Fruit fly (Drosophila melanogaster) whole organism, embryonic: ENCODE measurements around the gene spo.
A peak's percentile ranks its signal among the peaks of the same experiment; 100 is the strongest.

Source experiments
- CG10543 ChIP-seq: fragments of 200-800 bp; sonication (Bioruptor generic); optimal IDR thresholded peaks from 3 replicates; lab custom pipeline; 2017; ENCODE audit warnings: missing biosample characterization, mild to moderate bottlenecking, missing genetic modification characterization, moderate library complexity
- CG10565 ChIP-seq: fragments of 200-800 bp; sonication (Bioruptor generic); optimal IDR thresholded peaks from 3 replicates; lab custom pipeline; 2016; ENCODE audit warnings: missing biosample characterization, mild to moderate bottlenecking, missing genetic modification characterization
- CG12104 ChIP-seq: fragments of 200-800 bp; sonication (Bioruptor generic); optimal IDR thresholded peaks from 3 replicates; lab custom pipeline; 2016; ENCODE audit warnings: missing biosample characterization, missing genetic modification characterization
- CG13775 ChIP-seq: fragments of 200-800 bp; sonication (Bioruptor generic); optimal IDR thresholded peaks from 3 replicates; lab custom pipeline; 2017; ENCODE audit warnings: missing biosample characterization, mild to moderate bottlenecking, missing genetic modification characterization
- CG14050 ChIP-seq: fragments of 200-800 bp; sonication (Bioruptor generic); IDR thresholded peaks from 3 replicates; pipeline ENCODE4 v1.3.6; 2022; ENCODE audit warnings: missing biosample characterization, missing genetic modification characterization
- CG1529 ChIP-seq: fragments of 200-800 bp; sonication (Bioruptor generic); optimal IDR thresholded peaks from 3 replicates; lab custom pipeline; 2018; ENCODE audit warnings: missing biosample characterization, missing genetic modification characterization
- CG17568 ChIP-seq: fragments of 200-800 bp; sonication (Bioruptor generic); optimal IDR thresholded peaks from 2 replicates; lab custom pipeline; 2018; ENCODE audit warnings: missing biosample characterization, mild to moderate bottlenecking, missing genetic modification characterization, moderate library complexity
- CG18599 ChIP-seq: fragments of 200-800 bp; sonication (Bioruptor generic); optimal IDR thresholded peaks from 3 replicates; lab custom pipeline; 2017; ENCODE audit warnings: missing biosample characterization, missing genetic modification characterization, mild to moderate bottlenecking, moderate library complexity, missing genetic modification reagents
- CG2120 ChIP-seq: fragments of 200-800 bp; sonication (Bioruptor generic); optimal IDR thresholded peaks from 3 replicates; lab custom pipeline; 2016; ENCODE audit warnings: missing biosample characterization, missing genetic modification characterization
- CG2202 ChIP-seq: fragments of 200-800 bp; sonication (Bioruptor generic); optimal IDR thresholded peaks from 2 replicates; lab custom pipeline; 2018; ENCODE audit warnings: missing biosample characterization, mild to moderate bottlenecking, missing genetic modification characterization
- CG31365 ChIP-seq: fragments of 200-800 bp; sonication (Bioruptor generic); optimal IDR thresholded peaks from 2 replicates; lab custom pipeline; 2018; ENCODE audit warnings: missing biosample characterization, mild to moderate bottlenecking, missing genetic modification characterization
- CG32767 ChIP-seq: fragments of 200-800 bp; sonication (Bioruptor generic); IDR thresholded peaks from 2 replicates; pipeline ENCODE4 v1.3.6; 2022; ENCODE audit warnings: missing biosample characterization, missing genetic modification characterization
- CG6272 ChIP-seq: fragments of 200-800 bp; sonication (Bioruptor generic); IDR thresholded peaks from 2 replicates; pipeline ENCODE4 v1.3.6; 2022; ENCODE audit warnings: missing biosample characterization, missing genetic modification characterization
- CG7372 ChIP-seq: fragments of 200-800 bp; sonication (Bioruptor generic); IDR thresholded peaks from 2 replicates; pipeline ENCODE4 v1.3.6; 2022; ENCODE audit warnings: missing biosample characterization, missing genetic modification characterization
- CG8281 ChIP-seq: fragments of 200-800 bp; sonication (Bioruptor generic); optimal IDR thresholded peaks from 2 replicates; lab custom pipeline; 2018; ENCODE audit warnings: missing biosample characterization, mild to moderate bottlenecking, missing genetic modification characterization, moderate library complexity
- CG8765 ChIP-seq: fragments of 200-800 bp; sonication (Bioruptor generic); IDR thresholded peaks from 2 replicates; pipeline ENCODE4 v1.3.6; 2022; ENCODE audit warnings: missing biosample characterization, missing genetic modification characterization
- D19B ChIP-seq: fragments of 200-800 bp; sonication (Bioruptor generic); optimal IDR thresholded peaks from 2 replicates; lab custom pipeline; 2017; ENCODE audit warnings: missing biosample characterization, mild to moderate bottlenecking, missing genetic modification characterization
- Doc2 ChIP-seq: fragments of 200-800 bp; sonication (Bioruptor generic); IDR thresholded peaks from 2 replicates; pipeline ENCODE4 v1.3.6; 2022; ENCODE audit warnings: missing biosample characterization, missing genetic modification characterization
- E2f1 ChIP-seq: fragments of 200-800 bp; sonication (Bioruptor generic); IDR thresholded peaks from 2 replicates; pipeline ENCODE4 v1.3.6; 2022; ENCODE audit warnings: missing biosample characterization, missing genetic modification characterization
- Gsc ChIP-seq: fragments of 200-800 bp; sonication (Bioruptor generic); IDR thresholded peaks from 2 replicates; pipeline ENCODE4 v1.3.6; 2022; ENCODE audit warnings: missing biosample characterization, missing genetic modification characterization
- Hmx ChIP-seq: fragments of 200-800 bp; sonication (Bioruptor generic); optimal IDR thresholded peaks from 2 replicates; lab custom pipeline; 2016; ENCODE audit warnings: missing biosample characterization, missing genetic modification characterization
- Lhr ChIP-seq: fragments of 200-800 bp; sonication (Bioruptor generic); optimal IDR thresholded peaks from 3 replicates; lab custom pipeline; 2017; ENCODE audit warnings: mild to moderate bottlenecking, missing biosample characterization, missing genetic modification reagents, missing genetic modification characterization
- MBD-R2 ChIP-seq: fragments of 200-800 bp; sonication (Bioruptor generic); IDR thresholded peaks from 2 replicates; pipeline ENCODE4 v1.3.6; 2022; ENCODE audit warnings: missing biosample characterization, missing genetic modification characterization
- Meics ChIP-seq: fragments of 200-800 bp; sonication (Bioruptor generic); optimal IDR thresholded peaks from 2 replicates; lab custom pipeline; 2017; ENCODE audit warnings: missing biosample characterization, mild to moderate bottlenecking, missing genetic modification characterization
- Mes4 ChIP-seq: fragments of 200-800 bp; sonication (Bioruptor generic); optimal IDR thresholded peaks from 2 replicates; lab custom pipeline; 2016; ENCODE audit warnings: missing biosample characterization, missing genetic modification characterization
- NK7.1 ChIP-seq: fragments of 200-800 bp; sonication (Bioruptor generic); optimal IDR thresholded peaks from 3 replicates; lab custom pipeline; 2016; ENCODE audit warnings: missing biosample characterization, missing genetic modification characterization
- PHDP ChIP-seq: fragments of 200-800 bp; sonication (Bioruptor generic); optimal IDR thresholded peaks from 3 replicates; lab custom pipeline; 2018; ENCODE audit warnings: missing biosample characterization, mild to moderate bottlenecking, missing genetic modification characterization, moderate library complexity
- Pdp1 ChIP-seq, 2 experiments: fragments of 200-800 bp; sonication (Bioruptor generic); optimal IDR thresholded peaks; 3 replicates each; lab custom pipeline; 2016; ENCODE audit warnings: missing biosample characterization in 2 of 2, missing genetic modification characterization in 2 of 2, mild to moderate bottlenecking in 1 of 2, moderate library complexity in 1 of 2
- Rx ChIP-seq: fragments of 200-800 bp; sonication (Bioruptor generic); IDR thresholded peaks from 2 replicates; pipeline ENCODE4 v1.3.6; 2022; ENCODE audit warnings: missing biosample characterization, missing genetic modification characterization
- Ssrp ChIP-seq: fragments of 200-800 bp; sonication (Bioruptor generic); optimal IDR thresholded peaks from 2 replicates; lab custom pipeline; 2018; ENCODE audit warnings: missing biosample characterization, mild to moderate bottlenecking, missing genetic modification characterization, moderate library complexity
- Tbp ChIP-seq: fragments of >200 bp; optimal IDR thresholded peaks from 2 replicates; lab custom pipeline; 2018; ENCODE audit warnings: missing biosample characterization, missing genetic modification characterization
- ac ChIP-seq: fragments of 200-800 bp; sonication (Bioruptor generic); optimal IDR thresholded peaks from 3 replicates; lab custom pipeline; 2017; ENCODE audit warnings: missing biosample characterization, mild to moderate bottlenecking, missing genetic modification characterization
- al ChIP-seq: fragments of 200-800 bp; sonication (Bioruptor generic); IDR thresholded peaks from 2 replicates; pipeline ENCODE4 v1.3.6; 2022; ENCODE audit warnings: missing biosample characterization, missing genetic modification characterization
- aop ChIP-seq: fragments of 200-800 bp; sonication (Bioruptor generic); IDR thresholded peaks from 2 replicates; pipeline ENCODE4 v1.3.6; 2022; ENCODE audit warnings: missing biosample characterization, missing genetic modification characterization
- cg ChIP-seq: fragments of 200-800 bp; sonication (Bioruptor generic); optimal IDR thresholded peaks from 3 replicates; lab custom pipeline; 2019; ENCODE audit warnings: missing biosample characterization, mild to moderate bottlenecking, missing genetic modification characterization, moderate library complexity
- danr ChIP-seq: fragments of 200-800 bp; sonication (Bioruptor generic); IDR thresholded peaks from 2 replicates; pipeline ENCODE4 v1.3.6; 2022; ENCODE audit warnings: missing biosample characterization, missing genetic modification characterization
- fru ChIP-seq: fragments of >200 bp; optimal IDR thresholded peaks from 2 replicates; lab custom pipeline; 2017
- hbn ChIP-seq: fragments of 200-800 bp; sonication (Bioruptor generic); IDR thresholded peaks from 2 replicates; pipeline ENCODE4 v1.3.6; 2022; ENCODE audit warnings: missing biosample characterization, missing genetic modification characterization; ENCODE audit not compliant: partially characterized antibody
- hth ChIP-seq: fragments of >200 bp; optimal IDR thresholded peaks from 2 replicates; lab custom pipeline; 2017; ENCODE audit warnings: inconsistent platforms
- lab ChIP-seq: fragments of 200-800 bp; sonication (Bioruptor generic); optimal IDR thresholded peaks from 3 replicates; lab custom pipeline; 2017; ENCODE audit warnings: missing biosample characterization, missing genetic modification characterization, mild to moderate bottlenecking, moderate library complexity, missing genetic modification reagents
- lbe ChIP-seq: fragments of 200-800 bp; sonication (Bioruptor generic); optimal IDR thresholded peaks from 2 replicates; lab custom pipeline; 2016; ENCODE audit warnings: missing biosample characterization, mild to moderate bottlenecking, missing genetic modification characterization
- lov ChIP-seq, 2 experiments: fragments of 200-800 bp in 1 of 2; fragments of >200 bp in 1 of 2; sonication (Bioruptor generic) in 1 of 2; IDR thresholded peaks in 1 of 2; optimal IDR thresholded peaks in 1 of 2; 2 replicates in 1 of 2; 3 replicates in 1 of 2; pipeline versions ENCODE4 v1.3.6 to Lab custom; 2017 to 2022; ENCODE audit warnings: missing biosample characterization in 1 of 2, missing genetic modification characterization in 1 of 2
- mld ChIP-seq: fragments of 200-800 bp; sonication (Bioruptor generic); IDR thresholded peaks from 3 replicates; pipeline ENCODE4 v1.3.6; 2022; ENCODE audit warnings: missing biosample characterization, missing genetic modification characterization; ENCODE audit not compliant: partially characterized antibody
- pnt ChIP-seq: fragments of 200-800 bp; sonication (Bioruptor generic); optimal IDR thresholded peaks from 3 replicates; lab custom pipeline; 2016; ENCODE audit warnings: missing biosample characterization, missing genetic modification characterization
- ranshi ChIP-seq: fragments of 200-800 bp; sonication (Bioruptor generic); IDR thresholded peaks from 2 replicates; pipeline ENCODE4 v1.3.6; 2022; ENCODE audit warnings: missing biosample characterization, missing genetic modification characterization
- run ChIP-seq: fragments of 200-800 bp; sonication (Bioruptor generic); optimal IDR thresholded peaks from 3 replicates; lab custom pipeline; 2018; ENCODE audit warnings: missing biosample characterization, mild to moderate bottlenecking, missing genetic modification characterization
- sc ChIP-seq, 3 experiments: fragments of >200 bp in 2 of 3; fragments of 200-800 bp in 1 of 3; sonication (Bioruptor generic) in 1 of 3; optimal IDR thresholded peaks; 2 replicates in 2 of 3; 3 replicates in 1 of 3; lab custom pipeline; 2017; ENCODE audit warnings: mild to moderate bottlenecking in 1 of 3, missing biosample characterization in 1 of 3, missing genetic modification characterization in 1 of 3, missing genetic modification reagents in 1 of 3
- sob ChIP-seq: fragments of 200-800 bp; sonication (Bioruptor generic); IDR thresholded peaks from 2 replicates; pipeline ENCODE4 v1.3.6; 2022; ENCODE audit warnings: missing biosample characterization, missing genetic modification characterization
- wdn ChIP-seq: fragments of 200-800 bp; sonication (Bioruptor generic); IDR thresholded peaks from 2 replicates; pipeline ENCODE4 v1.3.6; 2022; ENCODE audit warnings: missing biosample characterization, missing genetic modification characterization

Gene spo

dm6 chr3L:5563309-5564182, 28.8 kb downstream of the spo start, which contains the start of the genes ScsbetaG and Sras (continued):
- TF ChIP-seq MBD-R2 (GFP tag; lab: Robert Waterston, UW) (peak; percentile 96), CG1529 (GFP tag; lab: Kevin White, UChicago) (no peak), Hmx (GFP tag; lab: Kevin White, UChicago) (no peak), CG10565 (GFP tag; lab: Kevin White, UChicago) (no peak), mld (GFP tag; lab: Robert Waterston, UW) (no peak), Pdp1 (GFP tag; optimal IDR thresholded peaks at IDR 0.05; lab: Kevin White, UChicago) (peak in 1 of 2 experiments; percentile 2), lab (GFP tag; lab: Kevin White, UChicago) (no peak), Meics (GFP tag; lab: Kevin White, UChicago) (no peak), CG31365 (no peak), CG10543 (GFP tag; lab: Kevin White, UChicago) (no peak), pnt (GFP tag; lab: Kevin White, UChicago) (no peak), CG12104 (GFP tag; lab: Kevin White, UChicago) (no peak), ranshi (no peak), cg (no peak), run (no peak), CG32767 (no peak), Doc2 (GFP tag; lab: Robert Waterston, UW) (no peak), CG7372 (GFP tag; lab: Robert Waterston, UW) (no peak), ac (GFP tag; lab: Kevin White, UChicago) (no peak), aop (no peak), CG2202 (tag; lab: Kevin White, UChicago) (no peak), hbn (GFP tag; lab: Robert Waterston, UW) (peak; percentile 35; the same call in 1 of the 2 replicates), wdn (GFP tag; lab: Robert Waterston, UW) (no peak), Gsc (no peak), Ssrp (no peak), Tbp (no peak), E2f1 (GFP tag; lab: Robert Waterston, UW) (no peak), Rx (GFP tag; lab: Robert Waterston, UW) (no peak), CG17568 (no peak), sob (GFP tag; lab: Robert Waterston, UW) (no peak), CG8765 (no peak), Mes4 (GFP tag; lab: Kevin White, UChicago) (no peak), CG18599 (GFP tag; lab: Kevin White, UChicago) (no peak), lov (optimal IDR thresholded peaks at IDR 0.05; lab: Kevin White, UChicago) (no peak), lov (GFP tag; IDR thresholded peaks at IDR 0.05; lab: Robert Waterston, UW) (no peak), CG14050 (GFP tag; lab: Robert Waterston, UW) (no peak), danr (GFP tag; lab: Robert Waterston, UW) (no peak), CG2120 (GFP tag; lab: Kevin White, UChicago) (no peak), CG13775 (GFP tag; lab: Kevin White, UChicago) (no peak), PHDP (tag; lab: Kevin White, UChicago) (no peak), hth (no peak), D19B (no peak), CG6272 (GFP tag; lab: Robert Waterston, UW) (no peak), CG8281 (tag; lab: Kevin White, UChicago) (no peak), NK7.1 (no peak), lbe (GFP tag; lab: Kevin White, UChicago) (no peak), fru (lab: Kevin White, UChicago) (no peak), Lhr (peak; percentile 43), al (no peak), sc (optimal IDR thresholded peaks at IDR 0.05; lab: Kevin White, UChicago) (no peak), sc (GFP tag; optimal IDR thresholded peaks at IDR 0.05; lab: Kevin White, UChicago) (no peak)
